Worm (Caenorhabditis elegans): ENCODE data around the gene yap-1.
A peak's percentile ranks its signal among the peaks of the same experiment; 100 is the strongest.

The yap-1 gene

ce11 chrX:10667424-10668291 lies 24.1 kb upstream of the yap-1 start (continued):
- TF ChIP-seq daf-16 (GFP tag; optimal IDR thresholded peaks at IDR 0.05) = peak in 1 of 2 experiments; percentile 46
- TF ChIP-seq daf-16 (tag; optimal IDR thresholded peaks at IDR 0.05) = peak; percentile 41
- no peak for TF ChIP-seq mxl-2 (GFP tag; conservative IDR thresholded peaks at IDR 0.05)
- peak; percentile 13 for TF ChIP-seq nhr-28 (tag; optimal IDR thresholded peaks at IDR 0.05)
- no peak for TF ChIP-seq nhr-10 (tag; optimal IDR thresholded peaks at IDR 0.05)
- 0 out of 2 replicates have a peak, but pooled peaks have one; percentile 46 for TF ChIP-seq pha-4 (GFP tag; IDR thresholded peaks at IDR 0.05)
- TF ChIP-seq pha-4 (tag; optimal IDR thresholded peaks at IDR 0.05) = no peak
- peak; percentile 78 for TF ChIP-seq vab-7 (GFP tag; IDR thresholded peaks at IDR 0.05)
- no peak for TF ChIP-seq fkh-10 (GFP tag; optimal IDR thresholded peaks at IDR 0.05)
- TF ChIP-seq lin-29 (GFP tag; IDR thresholded peaks at IDR 0.05) = no peak
- TF ChIP-seq tra-1 (GFP tag; IDR thresholded peaks at IDR 0.05) = 0 out of 2 replicates have a peak, but pooled peaks have one; percentile 43
- no peak for TF ChIP-seq nhr-76 (tag; optimal IDR thresholded peaks at IDR 0.05)
- TF ChIP-seq F49E8.2 (tag; optimal IDR thresholded peaks at IDR 0.05; ENCODE audit: borderline replicate concordance) = no peak
- TF ChIP-seq snpc-1.2 (GFP tag; IDR thresholded peaks at IDR 0.05) = peak; percentile 86
- TF ChIP-seq Y75B8A.6 (GFP tag; IDR thresholded peaks at IDR 0.05) = no peak
- TF ChIP-seq Y105C5A.15 (GFP tag; IDR thresholded peaks at IDR 0.05) = peak; percentile 72; the same call in 1 of the 2 replicates
- TF ChIP-seq arid-1 (GFP tag; conservative IDR thresholded peaks at IDR 0.05) = peak; percentile 59; the same call in 1 of the 2 replicates
- no peak for TF ChIP-seq ztf-11 (tag; optimal IDR thresholded peaks at IDR 0.05)
- TF ChIP-seq F37D6.2 (tag; optimal IDR thresholded peaks at IDR 0.05) = no peak
- no peak for TF ChIP-seq cey-2 (tag; optimal IDR thresholded peaks at IDR 0.05; ENCODE audit: borderline replicate concordance, insufficient read depth)
- TF ChIP-seq lir-3 (tag; optimal IDR thresholded peaks at IDR 0.05) = peak; percentile 28
- no peak for TF ChIP-seq nhr-6 (tag; optimal IDR thresholded peaks at IDR 0.05)
- TF ChIP-seq lin-13 (GFP tag; optimal IDR thresholded peaks at IDR 0.05) = peak; percentile 38
- TF ChIP-seq ZK546.5 (tag; optimal IDR thresholded peaks at IDR 0.05) = no peak
- TF ChIP-seq nhr-102 (tag; optimal IDR thresholded peaks at IDR 0.05) = peak; percentile 49
- TF ChIP-seq jun-1 (tag; optimal IDR thresholded peaks at IDR 0.05) = no peak
- 0 out of 2 replicates have a peak, but pooled peaks have one; percentile 61 for TF ChIP-seq nhr-42 (GFP tag; IDR thresholded peaks at IDR 0.05)
- TF ChIP-seq daf-19 (GFP tag; conservative IDR thresholded peaks at IDR 0.05) = 0 out of 2 replicates have a peak, but pooled peaks have one; percentile 29
- TF ChIP-seq hif-1 (tag; optimal IDR thresholded peaks at IDR 0.05) = no peak
- TF ChIP-seq daf-12 (tag; optimal IDR thresholded peaks at IDR 0.05) = no peak
- TF ChIP-seq hlh-11 (tag; optimal IDR thresholded peaks at IDR 0.05) = peak; percentile 25
- TF ChIP-seq gei-8 (GFP tag; optimal IDR thresholded peaks at IDR 0.05) = no peak
- TF ChIP-seq dmd-8 (GFP tag; IDR thresholded peaks at IDR 0.05) = peak; percentile 82
- no peak for TF ChIP-seq T20F7.1 (GFP tag; optimal IDR thresholded peaks at IDR 0.05)
- TF ChIP-seq duxl-1 (tag; optimal IDR thresholded peaks at IDR 0.05; ENCODE audit: poor library complexity) = peak; percentile 73
- peak; percentile 83 for TF ChIP-seq egl-43 (GFP tag; IDR thresholded peaks at IDR 0.05)
- peak; percentile 16 for TF ChIP-seq spr-3 (GFP tag; optimal IDR thresholded peaks at IDR 0.05)
- TF ChIP-seq lim-7 (GFP tag; IDR thresholded peaks at IDR 0.05) = peak; percentile 91
- TF ChIP-seq ceh-28 (tag; optimal IDR thresholded peaks at IDR 0.05) = no peak
- no peak for TF ChIP-seq ces-1 (GFP tag; optimal IDR thresholded peaks at IDR 0.05)
- no peak for TF ChIP-seq daf-8 (GFP tag; IDR thresholded peaks at IDR 0.05)
- TF ChIP-seq dve-1 (tag; optimal IDR thresholded peaks at IDR 0.05; ENCODE audit: insufficient read depth) = peak; percentile 33
- no peak for TF ChIP-seq rbr-2 (tag; optimal IDR thresholded peaks at IDR 0.05)
- TF ChIP-seq F44E2.7 (GFP tag; IDR thresholded peaks at IDR 0.05) = 0 out of 2 replicates have a peak, but pooled peaks have one; percentile 71
- TF ChIP-seq hmg-1.1 (GFP tag; IDR thresholded peaks at IDR 0.05) = peak; percentile 22; the same call in 1 of the 2 replicates
- TF ChIP-seq egl-27 (tag; optimal IDR thresholded peaks at IDR 0.05) = no peak
- no peak for TF ChIP-seq dpl-1 (GFP tag; optimal IDR thresholded peaks at IDR 0.05)
- TF ChIP-seq php-3 (GFP tag; IDR thresholded peaks at IDR 0.05) = no peak
- TF ChIP-seq pqm-1 (tag; optimal IDR thresholded peaks at IDR 0.05) = no peak
